Worm (Caenorhabditis elegans): Measurements from ENCODE around the gene irld-2.

irld-2 gene

DNA sequence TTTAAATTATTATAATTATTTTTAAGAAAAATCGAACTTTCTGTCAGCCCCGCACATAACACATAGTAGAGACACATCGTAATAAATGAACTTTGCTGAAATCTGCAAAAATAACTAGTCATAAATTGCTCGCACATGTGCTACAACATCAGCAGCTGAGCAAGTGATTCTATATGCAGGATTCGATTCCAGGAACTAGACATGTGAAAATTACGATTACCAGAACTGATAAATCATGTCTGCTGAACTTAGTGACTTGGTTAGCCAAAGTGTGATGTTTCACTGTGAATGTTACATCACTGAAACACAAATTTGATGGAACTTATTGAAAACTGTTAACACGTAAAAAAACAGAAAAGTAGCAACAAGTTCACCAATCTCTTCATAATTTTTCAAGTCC, 47.6 kb downstream of the irld-2 start:
- TF ChIP-seq nhr-11 (tag; optimal IDR thresholded peaks at IDR 0.05) (no peak), nhr-232 (tag; optimal IDR thresholded peaks at IDR 0.05) (no peak)
